Worm (Caenorhabditis elegans) whole organism, L4 larva: ENCODE results near the gene T28H10.1.

Experiments
- F10B5.3 ChIP-seq: sonication (generic microtip); optimal IDR thresholded peaks from 2 replicates; lab custom pipeline; 2016; ENCODE audit warnings: mild to moderate bottlenecking, missing genetic modification characterization, missing compliant biosample characterization
- F26F4.8 ChIP-seq: fragments of 200-800 bp; sonication (Bioruptor generic); conservative IDR thresholded peaks from 2 replicates; pipeline ENCODE4 v1.3.6; 2022; ENCODE audit warnings: missing genetic modification characterization, missing compliant biosample characterization
- F44E2.7 ChIP-seq: fragments of 200-800 bp; sonication (Bioruptor generic); IDR thresholded peaks from 2 replicates; pipeline ENCODE4 v2.1.2; 2022; ENCODE audit warnings: missing genetic modification characterization, missing compliant biosample characterization
- R02D3.7 ChIP-seq: fragments of 150-350 bp; sonication (generic microtip); optimal IDR thresholded peaks from 3 replicates; lab custom pipeline; 2014; ENCODE audit warnings: missing biosample characterization, missing genetic modification characterization
- T20F7.1 ChIP-seq: fragments of 200-800 bp; sonication (Bioruptor generic); optimal IDR thresholded peaks from 2 replicates; lab custom pipeline; 2018; ENCODE audit warnings: mild to moderate bottlenecking, missing genetic modification characterization, missing compliant biosample characterization
- T26A8.4 ChIP-seq: fragments of 200-800 bp; sonication (Bioruptor generic); IDR thresholded peaks from 2 replicates; pipeline ENCODE4 v1.3.6; 2022; ENCODE audit warnings: missing genetic modification characterization, missing compliant biosample characterization
- Y5F2A.4 ChIP-seq: fragments of 200-800 bp; sonication (Bioruptor generic); optimal IDR thresholded peaks from 2 replicates; lab custom pipeline; 2018; ENCODE audit warnings: mild to moderate bottlenecking, missing genetic modification characterization, missing compliant biosample characterization
- ZK337.2 ChIP-seq: fragments of 200-800 bp; sonication (Bioruptor generic); IDR thresholded peaks from 2 replicates; pipeline ENCODE4 v1.3.6; 2022; ENCODE audit warnings: missing genetic modification reagents, missing genetic modification characterization, missing compliant biosample characterization
- ceh-28 ChIP-seq: fragments of 150-350 bp; optimal IDR thresholded peaks from 2 replicates; lab custom pipeline; 2014; ENCODE audit warnings: missing biosample characterization, missing genetic modification reagents, missing genetic modification characterization
- ceh-44 ChIP-seq: fragments of 200-800 bp; sonication (Bioruptor generic); IDR thresholded peaks from 2 replicates; pipeline ENCODE4 v1.3.6; 2022; ENCODE audit warnings: missing genetic modification reagents, missing genetic modification characterization, missing compliant biosample characterization
- ceh-82 ChIP-seq: sonication (generic microtip); optimal IDR thresholded peaks from 2 replicates; lab custom pipeline; 2017; ENCODE audit warnings: missing biosample characterization, missing genetic modification characterization
- ctbp-1 ChIP-seq: fragments of 200-800 bp; sonication (Bioruptor generic); IDR thresholded peaks from 2 replicates; pipeline ENCODE4 v1.3.6; 2022; ENCODE audit warnings: missing genetic modification reagents, missing genetic modification characterization, missing compliant biosample characterization
- daf-16 ChIP-seq, 3 experiments: sonication (generic microtip); optimal IDR thresholded peaks; 2 replicates each; lab custom pipeline; 2016 to 2017; ENCODE audit warnings: missing genetic modification characterization in 3 of 3, missing genetic modification reagents in 3 of 3, mild to moderate bottlenecking in 2 of 3, missing compliant biosample characterization in 2 of 3, missing biosample characterization in 1 of 3, moderate library complexity in 1 of 3
- dmd-6 ChIP-seq: fragments of 200-800 bp; sonication (Bioruptor generic); IDR thresholded peaks from 2 replicates; pipeline ENCODE4 v1.3.6; 2022; ENCODE audit warnings: missing genetic modification reagents, missing genetic modification characterization, missing compliant biosample characterization
- dpl-1 ChIP-seq: fragments of 150-350 bp; optimal IDR thresholded peaks from 2 replicates; lab custom pipeline; 2014; ENCODE audit warnings: missing biosample characterization, missing genetic modification reagents, missing genetic modification characterization
- dve-1 ChIP-seq: sonication (generic microtip); optimal IDR thresholded peaks from 2 replicates; lab custom pipeline; 2017; ENCODE audit warnings: antibody characterized with exemption, mild to moderate bottlenecking, missing genetic modification characterization, missing compliant biosample characterization; ENCODE audit not compliant: insufficient read depth
- fkh-10 ChIP-seq: fragments of 150-350 bp; optimal IDR thresholded peaks from 2 replicates; lab custom pipeline; 2014; ENCODE audit warnings: missing biosample characterization, missing genetic modification reagents, missing genetic modification characterization
- fos-1 ChIP-seq: fragments of 150-350 bp; optimal IDR thresholded peaks from 2 replicates; lab custom pipeline; 2014; ENCODE audit warnings: missing biosample characterization, missing genetic modification characterization
- gei-8 ChIP-seq: fragments of 200-800 bp; sonication (Bioruptor generic); optimal IDR thresholded peaks from 2 replicates; lab custom pipeline; 2018; ENCODE audit warnings: mild to moderate bottlenecking, missing genetic modification characterization, missing compliant biosample characterization
- hif-1 ChIP-seq, 2 experiments: sonication (generic microtip); optimal IDR thresholded peaks; 2 replicates each; lab custom pipeline; 2016 to 2017; ENCODE audit warnings: missing compliant biosample characterization in 2 of 2, missing genetic modification characterization in 2 of 2, missing genetic modification reagents in 2 of 2, missing genotype in 2 of 2, mild to moderate bottlenecking in 1 of 2
- hlh-30 ChIP-seq: sonication (generic microtip); optimal IDR thresholded peaks from 2 replicates; lab custom pipeline; 2017; ENCODE audit warnings: antibody characterized with exemption, mild to moderate bottlenecking, missing genetic modification characterization, missing compliant biosample characterization; ENCODE audit not compliant: insufficient read depth
- lim-7 ChIP-seq: fragments of 200-800 bp; sonication (Bioruptor generic); IDR thresholded peaks from 2 replicates; pipeline ENCODE4 v1.3.6; 2022; ENCODE audit warnings: missing genetic modification characterization, missing compliant biosample characterization
- lin-1 ChIP-seq: fragments of 200-800 bp; sonication (Bioruptor generic); IDR thresholded peaks from 2 replicates; pipeline ENCODE4 v1.3.6; 2022; ENCODE audit warnings: missing genetic modification reagents, missing genetic modification characterization, missing compliant biosample characterization
- lin-13 ChIP-seq: fragments of 150-350 bp; optimal IDR thresholded peaks from 2 replicates; lab custom pipeline; 2014; ENCODE audit warnings: missing biosample characterization, missing genetic modification reagents, missing genetic modification characterization
- lin-39 ChIP-seq: fragments of 150-350 bp; optimal IDR thresholded peaks from 2 replicates; lab custom pipeline; 2014; ENCODE audit warnings: missing biosample characterization, missing genetic modification reagents, missing genetic modification characterization
- lsy-2 ChIP-seq, 2 experiments: fragments of 150-350 bp in 1 of 2; sonication (generic microtip) in 1 of 2; optimal IDR thresholded peaks; 2 replicates each; lab custom pipeline; 2014 to 2017; ENCODE audit warnings: missing biosample characterization in 2 of 2, missing genetic modification characterization in 2 of 2
- madf-5 ChIP-seq, 2 experiments: fragments of 200-800 bp; sonication (Bioruptor generic); IDR thresholded peaks; 2 replicates each; pipeline ENCODE4 v1.3.6; 2022; ENCODE audit warnings: missing compliant biosample characterization in 2 of 2, missing genetic modification characterization in 2 of 2
- mes-2 ChIP-seq: sonication (generic microtip); optimal IDR thresholded peaks from 2 replicates; lab custom pipeline; 2016; ENCODE audit warnings: missing genotype, mild to moderate bottlenecking, missing genetic modification characterization, missing compliant biosample characterization; ENCODE audit not compliant: poor library complexity, severe bottlenecking
- mxl-2 ChIP-seq: fragments of 200-800 bp; sonication (Bioruptor generic); conservative IDR thresholded peaks from 2 replicates; pipeline ENCODE4 v1.3.6; 2022; ENCODE audit warnings: missing genetic modification reagents, missing genetic modification characterization, missing compliant biosample characterization
- nhr-102 ChIP-seq: sonication (generic microtip); optimal IDR thresholded peaks from 2 replicates; lab custom pipeline; 2016; ENCODE audit warnings: mild to moderate bottlenecking, missing genetic modification characterization, moderate library complexity, missing compliant biosample characterization
- nhr-28 ChIP-seq: fragments of 150-350 bp; optimal IDR thresholded peaks from 2 replicates; lab custom pipeline; 2014; ENCODE audit warnings: missing biosample characterization, missing genetic modification characterization
- nhr-6 ChIP-seq: fragments of 150-350 bp; optimal IDR thresholded peaks from 2 replicates; lab custom pipeline; 2014; ENCODE audit warnings: missing biosample characterization, missing genetic modification characterization
- nhr-76 ChIP-seq: fragments of 150-350 bp; optimal IDR thresholded peaks from 2 replicates; lab custom pipeline; 2014; ENCODE audit warnings: missing biosample characterization, missing genetic modification characterization
- nhr-77 ChIP-seq: fragments of 150-350 bp; optimal IDR thresholded peaks from 2 replicates; lab custom pipeline; 2014; ENCODE audit warnings: missing biosample characterization, missing genetic modification characterization
- pha-4 ChIP-seq, 2 experiments: fragments of 150-350 bp in 1 of 2; fragments of 200-800 bp in 1 of 2; sonication (Bioruptor generic) in 1 of 2; IDR thresholded peaks in 1 of 2; optimal IDR thresholded peaks in 1 of 2; 2 replicates each; pipeline versions ENCODE4 v1.3.6 to Lab custom; 2014 to 2022; ENCODE audit warnings: missing genetic modification characterization in 2 of 2, missing genetic modification reagents in 2 of 2, missing biosample characterization in 1 of 2, missing compliant biosample characterization in 1 of 2
- rbr-2 ChIP-seq: sonication (generic microtip); optimal IDR thresholded peaks from 2 replicates; lab custom pipeline; 2016; ENCODE audit warnings: missing genotype, missing genetic modification characterization, missing compliant biosample characterization
- snpc-1.2 ChIP-seq: fragments of 200-800 bp; sonication (Bioruptor generic); IDR thresholded peaks from 2 replicates; pipeline ENCODE4 v1.3.6; 2022; ENCODE audit warnings: missing genetic modification reagents, missing genetic modification characterization, missing compliant biosample characterization
- spr-1 ChIP-seq: sonication (generic microtip); optimal IDR thresholded peaks from 2 replicates; lab custom pipeline; 2016; ENCODE audit warnings: mild to moderate bottlenecking, missing genetic modification characterization, missing compliant biosample characterization
- tra-1 ChIP-seq: fragments of 200-800 bp; sonication (Bioruptor generic); IDR thresholded peaks from 2 replicates; pipeline ENCODE4 v1.3.6; 2022; ENCODE audit warnings: missing genetic modification reagents, missing genetic modification characterization, missing compliant biosample characterization
- unc-130 ChIP-seq: sonication (generic microtip); optimal IDR thresholded peaks from 2 replicates; lab custom pipeline; 2016; ENCODE audit warnings: missing genetic modification reagents, missing genetic modification characterization, missing compliant biosample characterization
- vab-7 ChIP-seq: fragments of 200-800 bp; sonication (Bioruptor generic); IDR thresholded peaks from 2 replicates; pipeline ENCODE4 v1.3.6; 2022; ENCODE audit warnings: missing genetic modification reagents, missing genetic modification characterization, missing compliant biosample characterization
- zag-1 ChIP-seq: fragments of 150-350 bp; optimal IDR thresholded peaks from 2 replicates; lab custom pipeline; 2014; ENCODE audit warnings: missing biosample characterization, missing genetic modification characterization
- zip-11 ChIP-seq: fragments of 200-800 bp; sonication (Bioruptor generic); IDR thresholded peaks from 2 replicates; pipeline ENCODE4 v1.3.6; 2022; ENCODE audit warnings: missing genetic modification characterization, missing compliant biosample characterization
- ztf-7 ChIP-seq: fragments of 150-350 bp; optimal IDR thresholded peaks from 2 replicates; lab custom pipeline; 2014; ENCODE audit warnings: missing biosample characterization, missing genetic modification characterization

Gene T28H10.1

DNA sequence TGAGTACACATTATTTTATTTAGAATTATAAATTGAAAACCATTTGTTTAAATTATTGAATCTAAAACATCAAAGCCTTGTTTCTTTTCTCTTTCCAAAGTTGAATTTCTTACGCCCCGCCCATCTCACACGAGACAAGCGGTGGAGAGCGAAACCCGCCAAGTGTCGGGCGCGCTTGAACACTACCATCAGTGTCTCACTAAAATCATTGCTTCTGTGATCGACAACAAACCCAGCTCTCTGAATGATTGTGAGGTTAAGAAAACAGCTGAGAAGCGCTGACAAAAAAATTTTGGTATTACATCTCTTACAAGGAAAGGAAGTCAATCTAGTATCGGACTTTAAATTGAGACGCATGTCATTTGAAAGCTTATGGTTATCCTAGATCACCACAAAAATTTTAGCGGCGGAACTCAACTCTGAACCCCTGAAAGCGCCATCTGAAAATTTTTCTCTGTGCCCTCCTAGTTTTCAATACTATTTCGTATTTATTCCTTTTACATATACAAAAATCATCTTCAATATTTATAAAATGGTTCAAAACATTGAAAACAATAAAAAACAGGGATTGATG, 12.4 kb upstream of the T28H10.1 start (continued):
- TF ChIP-seq fos-1 (tag; lab: Kevin White, UChicago) (no peak), F10B5.3 (tag; lab: Kevin White, UChicago) (peak; percentile 77), tra-1 (GFP tag; lab: Robert Waterston, UW) (peak; percentile 55; the same call in 1 of the 2 replicates), dve-1 (tag; lab: Kevin White, UChicago) (peak; percentile 92), lin-39 (tag; lab: Kevin White, UChicago) (no peak), zip-11 (GFP tag; lab: Robert Waterston, UW) (0 out of 2 replicates have a peak, but pooled peaks have one; percentile 43), ceh-82 (tag; lab: Kevin White, UChicago) (no peak), pha-4 (GFP tag; IDR thresholded peaks at IDR 0.05; lab: Robert Waterston, UW) (peak; percentile 60; the same call in 1 of the 2 replicates), pha-4 (tag; optimal IDR thresholded peaks at IDR 0.05; lab: Kevin White, UChicago) (no peak), Y5F2A.4 (GFP tag; lab: Kevin White, UChicago) (no peak), daf-16 (GFP tag; optimal IDR thresholded peaks at IDR 0.05; lab: Kevin White, UChicago) (peak; percentile 38 to 87), daf-16 (tag; optimal IDR thresholded peaks at IDR 0.05; lab: Kevin White, UChicago) (peak; percentile 84), lim-7 (GFP tag; lab: Robert Waterston, UW) (no peak), dmd-6 (peak; percentile 68), dpl-1 (GFP tag; lab: Kevin White, UChicago) (peak; percentile 28), gei-8 (no peak), unc-130 (GFP tag; lab: Kevin White, UChicago) (peak; percentile 65), mxl-2 (GFP tag; lab: Robert Waterston, UW) (no peak)

DNA sequence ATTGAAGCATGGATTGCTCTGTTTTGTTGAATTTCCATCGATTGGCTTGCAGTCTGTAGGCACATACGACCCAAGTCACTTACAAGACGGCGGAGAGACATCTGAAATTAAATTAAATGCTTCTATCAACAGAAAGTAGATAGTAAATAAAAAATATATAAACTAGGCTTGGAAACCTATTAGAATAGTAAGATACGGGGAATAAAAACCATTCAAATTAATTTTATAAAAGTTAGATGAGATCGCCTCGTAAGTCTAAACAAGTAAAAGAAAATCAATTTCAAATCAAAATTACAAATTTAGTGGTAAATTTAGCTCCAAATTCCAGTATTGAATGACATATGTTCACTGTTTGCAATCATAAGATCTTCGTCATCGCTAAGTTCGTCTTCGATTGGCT, 9.1 kb upstream of the T28H10.1 start, which contains the start of gene mrps-11:
mrps-11 (minus strand) TSS at position 101 of the 400 bp plus-strand sequence.
- TF ChIP-seq nhr-6 (tag; lab: Kevin White, UChicago): no peak
- TF ChIP-seq snpc-1.2 (GFP tag; lab: Robert Waterston, UW): no peak
- TF ChIP-seq ceh-44 (GFP tag; lab: Robert Waterston, UW): no peak
- no peak for TF ChIP-seq hif-1 (tag; optimal IDR thresholded peaks at IDR 0.05; lab: Kevin White, UChicago)
- no peak for TF ChIP-seq mxl-2 (GFP tag; lab: Robert Waterston, UW)
- TF ChIP-seq F44E2.7 (GFP tag; lab: Robert Waterston, UW): no peak
- TF ChIP-seq vab-7 (GFP tag; lab: Robert Waterston, UW): no peak
- TF ChIP-seq daf-16 (GFP tag; optimal IDR thresholded peaks at IDR 0.05; lab: Kevin White, UChicago): no peak
- no peak for TF ChIP-seq daf-16 (tag; optimal IDR thresholded peaks at IDR 0.05; lab: Kevin White, UChicago)
- TF ChIP-seq nhr-76 (tag; lab: Kevin White, UChicago): no peak
- TF ChIP-seq ceh-28 (tag; lab: Kevin White, UChicago): no peak
- TF ChIP-seq R02D3.7 (tag; lab: Kevin White, UChicago): no peak
- TF ChIP-seq lin-1: no peak
- TF ChIP-seq dmd-6: no peak
- no peak for TF ChIP-seq F10B5.3 (tag; lab: Kevin White, UChicago)
- no peak for TF ChIP-seq nhr-102 (tag; lab: Kevin White, UChicago)
- TF ChIP-seq ZK337.2 (GFP tag; lab: Robert Waterston, UW): no peak
- TF ChIP-seq lin-39 (tag; lab: Kevin White, UChicago): no peak

DNA sequence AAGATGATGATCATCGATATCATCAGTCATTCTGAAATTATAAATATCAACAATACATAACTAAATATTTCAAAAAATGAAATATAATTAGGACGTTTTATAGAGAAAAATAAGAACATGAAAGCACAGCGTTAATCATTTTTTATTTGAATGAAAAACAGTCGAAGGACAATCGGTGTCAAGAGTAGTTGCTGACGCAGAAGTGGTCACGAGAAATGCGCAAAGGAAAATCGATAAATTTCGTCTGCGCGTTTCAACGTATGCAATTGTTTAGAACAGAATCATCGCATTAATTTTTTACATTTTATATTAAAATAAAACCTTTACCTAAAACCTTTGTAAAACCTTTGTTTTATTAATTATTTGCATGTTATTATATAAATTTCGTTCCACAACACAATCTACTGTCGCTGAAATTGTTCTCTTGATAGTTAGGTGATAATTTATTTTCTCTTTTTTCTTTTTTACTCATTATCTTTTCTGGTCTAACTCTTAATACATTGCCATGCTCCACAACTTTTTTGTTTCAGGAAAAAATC, 5.8 kb upstream of the T28H10.1 start, which contains the start of the genes W04D2.4 and rbm-25:
W04D2.4 (minus strand) TSS at position 31 of the 539 bp plus-strand sequence.
rbm-25 (plus strand) TSS at position 489 of the 539 bp plus-strand sequence.
- TF ChIP-seq dpl-1 (GFP tag; lab: Kevin White, UChicago) (peak; percentile 81), F26F4.8 (no peak), madf-5 (GFP tag; IDR thresholded peaks at IDR 0.05; lab: Robert Waterston, UW) (no peak), spr-1 (peak; percentile 56), T26A8.4 (GFP tag; lab: Robert Waterston, UW) (peak; percentile 69), ctbp-1 (GFP tag; lab: Robert Waterston, UW) (0 out of 2 replicates have a peak, but pooled peaks have one; percentile 52), hlh-30 (tag; lab: Kevin White, UChicago) (peak; percentile 63), nhr-28 (peak; percentile 41), mes-2 (tag; lab: Kevin White, UChicago) (peak; percentile 89), lin-13 (GFP tag; lab: Kevin White, UChicago) (peak; percentile 22), T20F7.1 (GFP tag; lab: Kevin White, UChicago) (peak; percentile 80), dve-1 (tag; lab: Kevin White, UChicago) (peak; percentile 82), nhr-102 (tag; lab: Kevin White, UChicago) (peak; percentile 67), rbr-2 (tag; lab: Kevin White, UChicago) (peak; percentile 72), zag-1 (tag; lab: Kevin White, UChicago) (no peak), lsy-2 (tag; optimal IDR thresholded peaks at IDR 0.05; lab: Kevin White, UChicago) (peak; percentile 4 to 90), ztf-7 (tag; lab: Kevin White, UChicago) (peak; percentile 67), vab-7 (GFP tag; lab: Robert Waterston, UW) (no peak), fkh-10 (peak; percentile 1), nhr-77 (tag; lab: Kevin White, UChicago) (peak; percentile 20)
